Worm (Caenorhabditis elegans): Measurements from ENCODE around the gene Y51B9A.7.

The Y51B9A.7 gene

ce11 chrII:9427644-9428043 is 27.8 kb downstream of the Y51B9A.7 start, which contains the start of gene M176.5:
TSS of gene M176.5 (minus strand) at chrII:9427744.
- no peak for TF ChIP-seq him-1 (tag; optimal IDR thresholded peaks at IDR 0.05)
- TF ChIP-seq W03F9.2 (tag; optimal IDR thresholded peaks at IDR 0.05): no peak

- TF ChIP-seq him-1 (tag; optimal IDR thresholded peaks at IDR 0.05) (no peak), W03F9.2 (tag; optimal IDR thresholded peaks at IDR 0.05) (no peak), dao-5 (tag; optimal IDR thresholded peaks at IDR 0.05) (no peak)
Measured at ce11 chrII:9431119-9431518, 31.3 kb downstream of the Y51B9A.7 start.

- no peak for TF ChIP-seq W03F9.2 (tag; optimal IDR thresholded peaks at IDR 0.05)
- no peak for TF ChIP-seq dao-5 (tag; optimal IDR thresholded peaks at IDR 0.05)
- no peak for TF ChIP-seq him-1 (tag; optimal IDR thresholded peaks at IDR 0.05)
Measured at ce11 chrII:9433609-9434008, 33.8 kb downstream of the Y51B9A.7 start, which contains the start of gene kin-15. TSS of gene kin-15 (minus strand) at chrII:9433709.

ce11 chrII:9436009-9436408 is 36.2 kb downstream of the Y51B9A.7 start, which contains the start of gene kin-16:
TSS of gene kin-16 (minus strand) at chrII:9436109.
- no peak for TF ChIP-seq dao-5 (tag; optimal IDR thresholded peaks at IDR 0.05)
- no peak for TF ChIP-seq W03F9.2 (tag; optimal IDR thresholded peaks at IDR 0.05)
- TF ChIP-seq him-1 (tag; optimal IDR thresholded peaks at IDR 0.05): no peak

- no peak for TF ChIP-seq W03F9.2 (tag; optimal IDR thresholded peaks at IDR 0.05)
Measured at ce11 chrII:9438227-9438626, 38.4 kb downstream of the Y51B9A.7 start, which contains the start of gene chil-13. TSS of gene chil-13 (minus strand) at chrII:9438327.

- TF ChIP-seq dao-5 (tag; optimal IDR thresholded peaks at IDR 0.05): no peak
- TF ChIP-seq him-1 (tag; optimal IDR thresholded peaks at IDR 0.05): no peak
- TF ChIP-seq W03F9.2 (tag; optimal IDR thresholded peaks at IDR 0.05): no peak
Measured at ce11 chrII:9438853-9439252, 39.0 kb downstream of the Y51B9A.7 start.

- TF ChIP-seq W03F9.2 (tag; optimal IDR thresholded peaks at IDR 0.05) (no peak), dao-5 (tag; optimal IDR thresholded peaks at IDR 0.05) (no peak), him-1 (tag; optimal IDR thresholded peaks at IDR 0.05) (no peak)
Measured at ce11 chrII:9440060-9440459, 40.2 kb downstream of the Y51B9A.7 start, which contains the start of gene chil-17. TSS of gene chil-17 (minus strand) at chrII:9440160.

ce11 chrII:9441838-9442237 is 42.0 kb downstream of the Y51B9A.7 start, which contains the start of gene chil-16:
TSS of gene chil-16 (minus strand) at chrII:9441938.
- TF ChIP-seq dao-5 (tag; optimal IDR thresholded peaks at IDR 0.05): no peak
- no peak for TF ChIP-seq him-1 (tag; optimal IDR thresholded peaks at IDR 0.05)
- TF ChIP-seq W03F9.2 (tag; optimal IDR thresholded peaks at IDR 0.05): no peak

ce11 chrII:9443522-9443921 is 43.7 kb downstream of the Y51B9A.7 start, which contains the start of gene chil-15:
TSS of gene chil-15 (minus strand) at chrII:9443622.
- TF ChIP-seq him-1 (tag; optimal IDR thresholded peaks at IDR 0.05) (no peak), dao-5 (tag; optimal IDR thresholded peaks at IDR 0.05) (no peak), W03F9.2 (tag; optimal IDR thresholded peaks at IDR 0.05) (no peak)

ce11 chrII:9445368-9445767 is 45.5 kb downstream of the Y51B9A.7 start, which contains the start of gene R09D1.13:
TSS of gene R09D1.13 (minus strand) at chrII:9445468.
- no peak for TF ChIP-seq W03F9.2 (tag; optimal IDR thresholded peaks at IDR 0.05)
- no peak for TF ChIP-seq him-1 (tag; optimal IDR thresholded peaks at IDR 0.05)
- TF ChIP-seq dao-5 (tag; optimal IDR thresholded peaks at IDR 0.05): no peak

ce11 chrII:9447965-9448364 is 48.1 kb downstream of the Y51B9A.7 start, which contains the start of gene chil-18:
TSS of gene chil-18 (plus strand) at chrII:9448265.
- TF ChIP-seq dao-5 (tag; optimal IDR thresholded peaks at IDR 0.05): no peak
